Fruit fly (Drosophila melanogaster) whole organism, embryonic: ENCODE measurements around the gene Idua.
A peak's percentile ranks its signal among the peaks of the same experiment; 100 is the strongest.

Experiments
- Awh ChIP-seq: fragments of 200-800 bp; sonication (Bioruptor generic); IDR thresholded peaks from 2 replicates; pipeline ENCODE4, ENCODE4 v1.3.6; 2022; ENCODE audit warnings: missing biosample characterization, missing genetic modification characterization
- BtbVII ChIP-seq: fragments of 200-800 bp; sonication (Bioruptor generic); optimal IDR thresholded peaks from 3 replicates; lab custom pipeline; 2017; ENCODE audit warnings: missing biosample characterization, mild to moderate bottlenecking, missing genetic modification characterization
- CG1024 ChIP-seq: fragments of 200-800 bp; sonication (Bioruptor generic); IDR thresholded peaks from 2 replicates; pipeline ENCODE4 v1.3.6; 2022; ENCODE audit warnings: missing biosample characterization, missing genetic modification characterization
- CG11504 ChIP-seq: fragments of 200-800 bp; sonication (Bioruptor generic); optimal IDR thresholded peaks from 3 replicates; lab custom pipeline; 2019; ENCODE audit warnings: missing biosample characterization, mild to moderate bottlenecking, missing genetic modification characterization, moderate library complexity
- CG11695 ChIP-seq: fragments of 200-800 bp; sonication (Bioruptor generic); IDR thresholded peaks from 3 replicates; pipeline ENCODE4 v1.3.6; 2022; ENCODE audit warnings: missing biosample characterization, missing genetic modification characterization
- CG13123 ChIP-seq: fragments of 200-800 bp; sonication (Bioruptor generic); optimal IDR thresholded peaks from 2 replicates; lab custom pipeline; 2016; ENCODE audit warnings: missing biosample characterization, missing genetic modification characterization
- CG13287 ChIP-seq: fragments of 200-800 bp; sonication (Bioruptor generic); IDR thresholded peaks from 2 replicates; pipeline ENCODE4 v1.3.6; 2022; ENCODE audit warnings: missing biosample characterization, missing genetic modification characterization; ENCODE audit not compliant: partially characterized antibody
- CG14050 ChIP-seq: fragments of 200-800 bp; sonication (Bioruptor generic); IDR thresholded peaks from 3 replicates; pipeline ENCODE4 v1.3.6; 2022; ENCODE audit warnings: missing biosample characterization, missing genetic modification characterization
- CG15696 ChIP-seq: fragments of 200-800 bp; sonication (Bioruptor generic); optimal IDR thresholded peaks from 2 replicates; lab custom pipeline; 2019; ENCODE audit warnings: missing biosample characterization, mild to moderate bottlenecking, missing genetic modification characterization, moderate library complexity
- CG17612 ChIP-seq: fragments of 200-800 bp; sonication (Bioruptor generic); IDR thresholded peaks from 2 replicates; pipeline ENCODE4 v1.3.6; 2022; ENCODE audit warnings: missing biosample characterization, missing genetic modification characterization
- CG31388 ChIP-seq: fragments of 200-800 bp; sonication (Bioruptor generic); optimal IDR thresholded peaks from 2 replicates; lab custom pipeline; 2016; ENCODE audit warnings: missing biosample characterization, missing genetic modification characterization
- CG31441 ChIP-seq: fragments of 200-800 bp; sonication (Bioruptor generic); IDR thresholded peaks from 2 replicates; pipeline ENCODE4 v1.3.6; 2022; ENCODE audit warnings: missing biosample characterization, missing genetic modification characterization
- CG32532 ChIP-seq: fragments of 200-800 bp; sonication (Bioruptor generic); IDR thresholded peaks from 2 replicates; pipeline ENCODE4 v1.3.6; 2022; ENCODE audit warnings: missing biosample characterization, missing genetic modification characterization
- CG3995 ChIP-seq: fragments of 200-800 bp; sonication (Bioruptor generic); optimal IDR thresholded peaks from 3 replicates; lab custom pipeline; 2016; ENCODE audit warnings: missing biosample characterization, missing genetic modification characterization
- CG42726 ChIP-seq: fragments of 200-800 bp; sonication (Bioruptor generic); IDR thresholded peaks from 2 replicates; pipeline ENCODE4 v1.3.6; 2022; ENCODE audit warnings: missing biosample characterization, missing genetic modification characterization; ENCODE audit not compliant: partially characterized antibody
- CG4424 ChIP-seq: fragments of 200-800 bp; sonication (Bioruptor generic); optimal IDR thresholded peaks from 3 replicates; lab custom pipeline; 2016; ENCODE audit warnings: missing biosample characterization, missing genetic modification characterization
- CG5180 ChIP-seq: fragments of 200-800 bp; sonication (Bioruptor generic); optimal IDR thresholded peaks from 3 replicates; lab custom pipeline; 2017; ENCODE audit warnings: missing biosample characterization, missing genetic modification characterization, mild to moderate bottlenecking, moderate library complexity, missing genetic modification reagents
- CG6175 ChIP-seq: fragments of 200-800 bp; sonication (Bioruptor generic); IDR thresholded peaks from 3 replicates; pipeline ENCODE4 v1.3.6; 2022; ENCODE audit warnings: missing biosample characterization, missing genetic modification characterization
- CG6689 ChIP-seq: fragments of 200-800 bp; sonication (Bioruptor generic); IDR thresholded peaks from 2 replicates; pipeline ENCODE4 v1.3.6; 2022; ENCODE audit warnings: missing biosample characterization, missing genetic modification characterization
- CG6813 ChIP-seq: fragments of 200-800 bp; sonication (Bioruptor generic); optimal IDR thresholded peaks from 2 replicates; lab custom pipeline; 2017; ENCODE audit warnings: missing biosample characterization, missing genetic modification characterization, mild to moderate bottlenecking, moderate library complexity, missing genetic modification reagents
- CG7963 ChIP-seq: fragments of 200-800 bp; sonication (Bioruptor generic); IDR thresholded peaks from 3 replicates; pipeline ENCODE4 v1.3.6; 2022; ENCODE audit warnings: missing biosample characterization, missing genetic modification characterization; ENCODE audit not compliant: partially characterized antibody
- CG9215 ChIP-seq: fragments of 200-800 bp; sonication (Bioruptor generic); IDR thresholded peaks from 2 replicates; pipeline ENCODE4 v1.3.6; 2022; ENCODE audit warnings: missing biosample characterization, missing genetic modification characterization
- CTCF ChIP-seq: fragments of 200-800 bp; sonication (Bioruptor generic); optimal IDR thresholded peaks from 2 replicates; lab custom pipeline; 2017; ENCODE audit warnings: missing biosample characterization, mild to moderate bottlenecking, missing genetic modification characterization, moderate library complexity
- Camta ChIP-seq: fragments of 200-800 bp; sonication (Bioruptor generic); optimal IDR thresholded peaks from 2 replicates; lab custom pipeline; 2016; ENCODE audit warnings: missing biosample characterization, missing genetic modification characterization
- Dad ChIP-seq: fragments of 200-800 bp; sonication (Bioruptor generic); optimal IDR thresholded peaks from 3 replicates; lab custom pipeline; 2016; ENCODE audit warnings: missing biosample characterization, missing genetic modification characterization
- Ets97D ChIP-seq: fragments of 200-800 bp; sonication (Bioruptor generic); optimal IDR thresholded peaks from 3 replicates; lab custom pipeline; 2016; ENCODE audit warnings: missing biosample characterization, missing genetic modification characterization
- Gug ChIP-seq: fragments of 200-800 bp; sonication (Bioruptor generic); IDR thresholded peaks from 4 replicates; pipeline ENCODE4 v1.3.6; 2022; ENCODE audit warnings: missing biosample characterization, missing genetic modification characterization
- Med ChIP-seq: fragments of 200-800 bp; sonication (Bioruptor generic); peaks from one replicate; lab custom pipeline; 2016; ENCODE audit warnings: missing biosample characterization, missing genetic modification characterization, mild to moderate bottlenecking, inconsistent platforms, moderate library complexity
- Meics ChIP-seq: fragments of 200-800 bp; sonication (Bioruptor generic); optimal IDR thresholded peaks from 2 replicates; lab custom pipeline; 2017; ENCODE audit warnings: missing biosample characterization, mild to moderate bottlenecking, missing genetic modification characterization
- Mrtf ChIP-seq: fragments of 200-800 bp; sonication (Bioruptor generic); IDR thresholded peaks from 3 replicates; pipeline ENCODE4 v1.3.6; 2022; ENCODE audit warnings: missing biosample characterization, missing genetic modification characterization
- Scr ChIP-seq: fragments of 200-800 bp; sonication (Bioruptor generic); IDR thresholded peaks from 2 replicates; pipeline ENCODE4 v1.3.6; 2022; ENCODE audit warnings: missing biosample characterization, missing genetic modification characterization; ENCODE audit not compliant: partially characterized antibody
- ara ChIP-seq: fragments of 200-800 bp; sonication (Bioruptor generic); IDR thresholded peaks from 2 replicates; pipeline ENCODE4 v1.3.6; 2022; ENCODE audit warnings: missing biosample characterization, missing genetic modification characterization
- bbx ChIP-seq: fragments of 200-800 bp; sonication (Bioruptor generic); IDR thresholded peaks from 2 replicates; pipeline ENCODE4 v1.3.6; 2022; ENCODE audit warnings: missing biosample characterization, missing genetic modification characterization; ENCODE audit not compliant: partially characterized antibody
- chinmo ChIP-seq: fragments of 200-800 bp; sonication (Bioruptor generic); IDR thresholded peaks from 4 replicates; pipeline ENCODE4 v1.3.6; 2022; ENCODE audit warnings: missing biosample characterization, missing genetic modification characterization; ENCODE audit not compliant: partially characterized antibody
- ci ChIP-seq: fragments of 200-800 bp; sonication (Bioruptor generic); IDR thresholded peaks from 3 replicates; pipeline ENCODE4 v1.3.6; 2022; ENCODE audit warnings: missing biosample characterization, missing genetic modification characterization
- cwo ChIP-seq: fragments of 200-800 bp; sonication (Bioruptor generic); optimal IDR thresholded peaks from 3 replicates; lab custom pipeline; 2017; ENCODE audit warnings: missing biosample characterization, missing genetic modification characterization, mild to moderate bottlenecking, moderate library complexity, missing genetic modification reagents
- dmrt11E ChIP-seq: fragments of 200-800 bp; sonication (Bioruptor generic); optimal IDR thresholded peaks from 3 replicates; lab custom pipeline; 2018; ENCODE audit warnings: missing biosample characterization, mild to moderate bottlenecking, missing genetic modification characterization, moderate library complexity
- dmrt99B ChIP-seq: fragments of 200-800 bp; sonication (Bioruptor generic); optimal IDR thresholded peaks from 2 replicates; lab custom pipeline; 2018; ENCODE audit warnings: missing biosample characterization, mild to moderate bottlenecking, missing genetic modification characterization, moderate library complexity
- grau ChIP-seq: fragments of 200-800 bp; optimal IDR thresholded peaks from 3 replicates; lab custom pipeline; 2019; ENCODE audit warnings: missing biosample characterization, mild to moderate bottlenecking, missing genetic modification characterization, moderate library complexity
- hth ChIP-seq: fragments of >200 bp; optimal IDR thresholded peaks from 2 replicates; lab custom pipeline; 2017; ENCODE audit warnings: inconsistent platforms
- jigr1 ChIP-seq: fragments of 200-800 bp; sonication (Bioruptor generic); IDR thresholded peaks from 3 replicates; pipeline ENCODE4 v1.3.6; 2022; ENCODE audit warnings: missing biosample characterization, missing genetic modification characterization
- lbe ChIP-seq: fragments of 200-800 bp; sonication (Bioruptor generic); optimal IDR thresholded peaks from 2 replicates; lab custom pipeline; 2016; ENCODE audit warnings: missing biosample characterization, mild to moderate bottlenecking, missing genetic modification characterization
- nom ChIP-seq: fragments of 200-800 bp; sonication (Bioruptor generic); optimal IDR thresholded peaks from 2 replicates; lab custom pipeline; 2017; ENCODE audit warnings: missing biosample characterization, missing genetic modification characterization, mild to moderate bottlenecking, moderate library complexity, missing genetic modification reagents
- stwl ChIP-seq: fragments of 200-800 bp; sonication (Bioruptor generic); optimal IDR thresholded peaks from 3 replicates; lab custom pipeline; 2018; ENCODE audit warnings: missing biosample characterization, mild to moderate bottlenecking, missing genetic modification characterization, moderate library complexity
- tap ChIP-seq: fragments of 200-800 bp; optimal IDR thresholded peaks from 3 replicates; lab custom pipeline; 2019; ENCODE audit warnings: missing biosample characterization, mild to moderate bottlenecking, missing genetic modification characterization, moderate library complexity
- tgo ChIP-seq: fragments of 200-800 bp; sonication (Bioruptor generic); IDR thresholded peaks from 3 replicates; pipeline ENCODE4 v1.3.6; 2022; ENCODE audit warnings: missing biosample characterization, missing genetic modification characterization
- z ChIP-seq: fragments of 200-800 bp; sonication (Bioruptor generic); IDR thresholded peaks from 3 replicates; pipeline ENCODE4 v1.3.6; 2022; ENCODE audit warnings: missing biosample characterization, missing genetic modification characterization
- zen2 ChIP-seq: fragments of 200-800 bp; sonication (Bioruptor generic); IDR thresholded peaks from 3 replicates; pipeline ENCODE4 v1.3.6; 2022; ENCODE audit warnings: missing biosample characterization, missing genetic modification characterization; ENCODE audit not compliant: partially characterized antibody

Gene Idua

DNA sequence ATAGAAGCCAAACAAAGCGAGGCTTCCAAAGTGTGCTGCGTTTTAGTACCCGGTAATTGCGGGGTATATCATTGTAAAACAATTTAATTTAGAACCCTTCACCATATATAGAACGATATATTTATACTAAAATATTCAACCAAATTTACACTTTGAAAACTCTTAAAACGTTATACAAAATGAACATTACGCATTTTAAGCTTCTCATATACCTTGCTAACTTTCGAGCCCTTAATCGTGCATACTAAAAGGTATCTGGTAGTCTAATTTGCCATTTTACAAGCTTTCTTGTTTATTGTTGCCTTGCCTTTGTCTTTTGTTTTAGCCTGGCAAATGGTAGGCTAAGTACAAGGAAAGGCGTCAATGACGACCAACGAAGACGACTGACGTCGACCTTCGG lies 44.9 kb downstream of the Idua start (continued):
- TF ChIP-seq CTCF (no peak), CG1024 (GFP tag; lab: Robert Waterston, UW) (no peak)

DNA sequence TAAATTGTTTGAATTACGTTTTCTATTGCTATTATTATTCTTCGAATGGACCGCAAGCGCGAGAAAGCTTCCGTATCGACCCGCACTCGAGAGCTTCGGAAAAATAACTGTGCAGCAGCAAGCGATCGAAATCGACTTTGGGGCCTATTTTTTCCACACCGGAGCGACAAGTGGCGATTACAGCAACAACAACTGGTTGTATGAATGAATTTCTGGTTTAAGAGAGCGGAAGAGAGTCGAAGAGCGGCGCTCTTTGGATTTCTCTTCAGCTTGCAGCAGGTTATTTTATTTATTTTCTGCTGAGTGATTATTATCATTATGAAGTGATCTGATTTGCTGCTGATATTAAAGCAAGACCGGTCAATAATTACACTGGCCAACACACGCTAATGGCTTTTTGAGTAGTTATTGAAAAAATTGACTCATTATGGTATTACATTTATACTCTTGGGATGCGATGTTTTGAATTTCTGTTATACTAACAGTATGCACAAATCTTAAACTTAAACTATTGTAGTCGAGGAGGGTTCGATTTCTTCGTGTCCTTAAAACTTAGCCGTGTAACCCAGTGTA lies 45.9 kb downstream of the Idua start, which contains the start of gene Samuel:
TSS of gene Samuel (minus strand) at position 112 of the 573 bp plus-strand sequence.
- TF ChIP-seq CG9215 (no peak), Med (GFP tag; lab: Kevin White, UChicago) (peak; percentile 72), CG13123 (GFP tag; lab: Kevin White, UChicago) (no peak), Camta (GFP tag; lab: Kevin White, UChicago) (no peak), CG4424 (GFP tag; lab: Kevin White, UChicago) (peak; percentile 30), tgo (no peak), CG11504 (tag; lab: Kevin White, UChicago) (peak; percentile 28), Gug (no peak), CG6689 (GFP tag; lab: Robert Waterston, UW) (0 out of 2 replicates have a peak, but pooled peaks have one; percentile 27), Dad (GFP tag; lab: Kevin White, UChicago) (no peak), CG32532 (peak; percentile 35; the same call in 1 of the 2 replicates), lbe (GFP tag; lab: Kevin White, UChicago) (peak; percentile 65), CG42726 (GFP tag; lab: Robert Waterston, UW) (no peak), CG31441 (GFP tag; lab: Robert Waterston, UW) (peak; percentile 10; the same call in 1 of the 2 replicates), jigr1 (GFP tag; lab: Robert Waterston, UW) (no peak), CG6175 (GFP tag; lab: Robert Waterston, UW) (0 out of 3 replicates have a peak, but pooled peaks have one; percentile 29), CG11695 (GFP tag; lab: Robert Waterston, UW) (0 out of 3 replicates have a peak, but pooled peaks have one; percentile 48), CG5180 (GFP tag; lab: Kevin White, UChicago) (peak; percentile 59), Mrtf (no peak), ara (GFP tag; lab: Robert Waterston, UW) (no peak), cwo (peak; percentile 2), CG14050 (GFP tag; lab: Robert Waterston, UW) (no peak), CG7963 (GFP tag; lab: Robert Waterston, UW) (0 out of 3 replicates have a peak, but pooled peaks have one; percentile 20), dmrt11E (tag; lab: Kevin White, UChicago) (no peak), ci (GFP tag; lab: Robert Waterston, UW) (0 out of 3 replicates have a peak, but pooled peaks have one; percentile 60), Scr (GFP tag; lab: Robert Waterston, UW) (peak; percentile 22; the same call in 1 of the 2 replicates), CG6813 (GFP tag; lab: Kevin White, UChicago) (peak; percentile 20), tap (tag; lab: Kevin White, UChicago) (peak; percentile 12), dmrt99B (tag; lab: Kevin White, UChicago) (peak; percentile 4), CG17612 (GFP tag; lab: Robert Waterston, UW) (no peak), stwl (tag; lab: Kevin White, UChicago) (no peak), BtbVII (GFP tag; lab: Kevin White, UChicago) (peak; percentile 16), Ets97D (peak; percentile 4), CG15696 (tag; lab: Kevin White, UChicago) (no peak), grau (peak; percentile 22), hth (lab: Kevin White, UChicago) (no peak), chinmo (GFP tag; lab: Robert Waterston, UW) (peak; percentile 82; the same call in 3 of the 4 replicates), CG13287 (GFP tag; lab: Robert Waterston, UW) (peak; percentile 49; the same call in 1 of the 2 replicates), nom (GFP tag; lab: Kevin White, UChicago) (peak; percentile 77), bbx (GFP tag; lab: Robert Waterston, UW) (peak; percentile 32; the same call in 1 of the 2 replicates), CG31388 (GFP tag; lab: Kevin White, UChicago) (no peak), CG3995 (GFP tag; lab: Kevin White, UChicago) (no peak), z (GFP tag; lab: Robert Waterston, UW) (peak; percentile 23; the same call in 1 of the 3 replicates), Meics (GFP tag; lab: Kevin White, UChicago) (peak; percentile 9), Awh (GFP tag; lab: Robert Waterston, UW) (no peak), zen2 (GFP tag; lab: Robert Waterston, UW) (peak; percentile 34; the same call in 1 of the 3 replicates)
